Fruit fly (Drosophila melanogaster) whole organism, pupa: ENCODE data around the gene NimA.

Experiments used
- CG10348 ChIP-seq: fragments of 200-800 bp; sonication (Bioruptor generic); IDR thresholded peaks from 2 replicates; pipeline ENCODE4 v1.3.6; 2022; ENCODE audit warnings: missing biosample characterization, missing genetic modification characterization
- CG17806 ChIP-seq: fragments of 200-800 bp; sonication (Bioruptor generic); optimal IDR thresholded peaks from 2 replicates; lab custom pipeline; 2018; ENCODE audit warnings: missing biosample characterization, mild to moderate bottlenecking, missing genetic modification characterization, moderate library complexity
- EcR ChIP-seq: fragments of 200-800 bp; sonication (Bioruptor generic); optimal IDR thresholded peaks from 3 replicates; lab custom pipeline; 2019; ENCODE audit warnings: missing biosample characterization, missing genetic modification characterization, mild to moderate bottlenecking, moderate library complexity, missing genetic modification reagents
- rn ChIP-seq: fragments of 200-800 bp; sonication (Bioruptor generic); IDR thresholded peaks from 2 replicates; pipeline ENCODE4 v1.3.6; 2022; ENCODE audit warnings: missing biosample characterization, missing genetic modification characterization

- no peak for TF ChIP-seq EcR (GFP tag; lab: Kevin White, UChicago)
- TF ChIP-seq rn (GFP tag; lab: Robert Waterston, UW): no peak
- TF ChIP-seq CG17806 (tag; lab: Kevin White, UChicago): no peak
- no peak for TF ChIP-seq CG10348 (GFP tag; lab: Robert Waterston, UW)
Observed at dm6 chr2L:13949789-13950188, 7.5 kb upstream of the NimA start.
